Worm (Caenorhabditis elegans) whole organism, early embryonic: ENCODE measurements around the gene Y53G8AM.6.

Source experiments
- ceh-36 ChIP-seq: sonication (generic microtip); optimal IDR thresholded peaks from 2 replicates; lab custom pipeline; 2016; ENCODE audit warnings: missing genetic modification characterization, inconsistent platforms, missing compliant biosample characterization
- ets-7 ChIP-seq: sonication (generic microtip); optimal IDR thresholded peaks from 2 replicates; lab custom pipeline; 2016; ENCODE audit warnings: missing genotype, missing genetic modification characterization, missing compliant biosample characterization
- flt-1 ChIP-seq: fragments of 200-800 bp; sonication (Bioruptor generic); IDR thresholded peaks from 2 replicates; pipeline ENCODE4 v1.3.6; 2022; ENCODE audit warnings: missing genetic modification characterization, missing compliant biosample characterization
- hmg-4 ChIP-seq: fragments of 200-800 bp; sonication (Bioruptor generic); optimal IDR thresholded peaks from 2 replicates; lab custom pipeline; 2018; ENCODE audit warnings: mild to moderate bottlenecking, missing genetic modification characterization, missing compliant biosample characterization
- hnd-1 ChIP-seq: sonication (generic microtip); optimal IDR thresholded peaks from 2 replicates; lab custom pipeline; 2016; ENCODE audit warnings: missing genetic modification characterization, missing compliant biosample characterization
- pes-1 ChIP-seq: fragments of 200-800 bp; sonication (Bioruptor generic); IDR thresholded peaks from 2 replicates; pipeline ENCODE4 v1.3.6; 2022; ENCODE audit warnings: missing genetic modification reagents, missing genetic modification characterization, missing compliant biosample characterization
- sea-1 ChIP-seq: fragments of 200-800 bp; sonication (Bioruptor generic); conservative IDR thresholded peaks from 2 replicates; pipeline ENCODE4 v1.3.6; 2022; ENCODE audit warnings: missing genetic modification characterization, missing compliant biosample characterization
- tbx-37 ChIP-seq: fragments of 200-800 bp; sonication (Bioruptor generic); conservative IDR thresholded peaks from 2 replicates; pipeline ENCODE4 v1.3.6; 2022; ENCODE audit warnings: missing genetic modification reagents, missing genetic modification characterization, missing compliant biosample characterization

- TF ChIP-seq ceh-36: no peak
- TF ChIP-seq ets-7: no peak
- no peak for TF ChIP-seq pes-1 (GFP tag; lab: Robert Waterston, UW)
- TF ChIP-seq hnd-1 (tag; lab: Kevin White, UChicago): no peak
- TF ChIP-seq hmg-4: no peak
- no peak for TF ChIP-seq flt-1 (GFP tag; lab: Robert Waterston, UW)
- TF ChIP-seq tbx-37 (GFP tag; lab: Robert Waterston, UW): no peak
- TF ChIP-seq sea-1 (GFP tag; lab: Robert Waterston, UW): no peak
Measured at ce11 chrIII:3222707-3223106, 36.9 kb downstream of the Y53G8AM.6 start.
